Fruit fly (Drosophila melanogaster) whole organism, embryonic: ENCODE results near the gene DZIP1.
A peak's percentile ranks its signal among the peaks of the same experiment; 100 is the strongest.

ENCODE experiments used
- Atf6 ChIP-seq: fragments of 200-800 bp; sonication (Bioruptor generic); IDR thresholded peaks from 2 replicates; pipeline ENCODE4 v1.3.6; 2022; ENCODE audit warnings: missing biosample characterization, missing genetic modification characterization
- CG10959 ChIP-seq: fragments of 200-800 bp; sonication (Bioruptor generic); IDR thresholded peaks from 2 replicates; pipeline ENCODE4 v1.3.6; 2022; ENCODE audit warnings: missing biosample characterization, missing genetic modification characterization
- CG11456 ChIP-seq: fragments of 200-800 bp; sonication (Bioruptor generic); IDR thresholded peaks from 3 replicates; pipeline ENCODE4 v1.3.6; 2022; ENCODE audit warnings: missing biosample characterization, missing genetic modification characterization
- CG12071 ChIP-seq: fragments of 200-800 bp; sonication (Bioruptor generic); optimal IDR thresholded peaks from 3 replicates; lab custom pipeline; 2018; ENCODE audit warnings: missing biosample characterization, mild to moderate bottlenecking, missing genetic modification characterization
- CG12744 ChIP-seq: fragments of 200-800 bp; sonication (Bioruptor generic); optimal IDR thresholded peaks from 2 replicates; lab custom pipeline; 2016; ENCODE audit warnings: missing biosample characterization, missing genetic modification characterization
- CG12769 ChIP-seq: fragments of 200-800 bp; sonication (Bioruptor generic); optimal IDR thresholded peaks from 2 replicates; lab custom pipeline; 2019; ENCODE audit warnings: missing biosample characterization, mild to moderate bottlenecking, missing genetic modification characterization, moderate library complexity
- CG13894 ChIP-seq: fragments of 200-800 bp; sonication (Bioruptor generic); optimal IDR thresholded peaks from 3 replicates; lab custom pipeline; 2018; ENCODE audit warnings: missing biosample characterization, mild to moderate bottlenecking, missing genetic modification characterization, moderate library complexity
- CG14050 ChIP-seq: fragments of 200-800 bp; sonication (Bioruptor generic); IDR thresholded peaks from 3 replicates; pipeline ENCODE4 v1.3.6; 2022; ENCODE audit warnings: missing biosample characterization, missing genetic modification characterization
- CG1602 ChIP-seq: fragments of 200-800 bp; sonication (Bioruptor generic); optimal IDR thresholded peaks from 3 replicates; lab custom pipeline; 2016; ENCODE audit warnings: missing biosample characterization, missing genetic modification characterization
- CG17328 ChIP-seq: fragments of 200-800 bp; sonication (Bioruptor generic); IDR thresholded peaks from 2 replicates; pipeline ENCODE4 v1.3.6; 2022; ENCODE audit warnings: missing biosample characterization, missing genetic modification characterization
- CG17568 ChIP-seq: fragments of 200-800 bp; sonication (Bioruptor generic); optimal IDR thresholded peaks from 2 replicates; lab custom pipeline; 2018; ENCODE audit warnings: missing biosample characterization, mild to moderate bottlenecking, missing genetic modification characterization, moderate library complexity
- CG2120 ChIP-seq: fragments of 200-800 bp; sonication (Bioruptor generic); optimal IDR thresholded peaks from 3 replicates; lab custom pipeline; 2016; ENCODE audit warnings: missing biosample characterization, missing genetic modification characterization
- CG4328 ChIP-seq: fragments of 200-800 bp; sonication (Bioruptor generic); optimal IDR thresholded peaks from 3 replicates; lab custom pipeline; 2017; ENCODE audit warnings: missing biosample characterization, missing genetic modification reagents, missing genetic modification characterization
- CG4730 ChIP-seq: fragments of 200-800 bp; sonication (Bioruptor generic); IDR thresholded peaks from 2 replicates; pipeline ENCODE4 v1.3.6; 2022; ENCODE audit warnings: missing biosample characterization, missing genetic modification characterization
- CG7357 ChIP-seq: fragments of 200-800 bp; sonication (Bioruptor generic); IDR thresholded peaks from 3 replicates; pipeline ENCODE4 v1.3.6; 2022; ENCODE audit warnings: missing biosample characterization, missing genetic modification characterization
- CG8290 ChIP-seq, 3 experiments: fragments of 200-800 bp; sonication (Bioruptor generic); optimal IDR thresholded peaks; 2 replicates each; lab custom pipeline; 2016 to 2019; ENCODE audit warnings: missing biosample characterization in 3 of 3, missing genetic modification characterization in 3 of 3, mild to moderate bottlenecking in 2 of 3, moderate library complexity in 1 of 3
- CTCF ChIP-seq: fragments of 200-800 bp; sonication (Bioruptor generic); optimal IDR thresholded peaks from 2 replicates; lab custom pipeline; 2017; ENCODE audit warnings: missing biosample characterization, mild to moderate bottlenecking, missing genetic modification characterization, moderate library complexity
- CkIIα-i1 ChIP-seq: fragments of 200-800 bp; sonication (Bioruptor generic); IDR thresholded peaks from 2 replicates; pipeline ENCODE4 v1.3.6; 2022; ENCODE audit warnings: missing biosample characterization, missing genetic modification characterization
- D19B ChIP-seq: fragments of 200-800 bp; sonication (Bioruptor generic); optimal IDR thresholded peaks from 2 replicates; lab custom pipeline; 2017; ENCODE audit warnings: missing biosample characterization, mild to moderate bottlenecking, missing genetic modification characterization
- Dbx ChIP-seq: fragments of 200-800 bp; sonication (Bioruptor generic); IDR thresholded peaks from 3 replicates; pipeline ENCODE4 v1.3.6; 2022; ENCODE audit warnings: missing biosample characterization, missing genetic modification characterization
- Dref ChIP-seq: fragments of 200-800 bp; sonication (Bioruptor generic); IDR thresholded peaks from 2 replicates; pipeline ENCODE4 v1.3.6; 2022; ENCODE audit warnings: missing biosample characterization, missing genetic modification characterization
- Ets65A ChIP-seq: fragments of 200-800 bp; sonication (Bioruptor generic); peaks from one replicate; lab custom pipeline; 2016; ENCODE audit warnings: missing biosample characterization, missing genetic modification characterization
- Hey ChIP-seq: fragments of 200-800 bp; sonication (Bioruptor generic); optimal IDR thresholded peaks from 3 replicates; lab custom pipeline; 2018; ENCODE audit warnings: missing biosample characterization, mild to moderate bottlenecking, missing genetic modification characterization
- HmgZ ChIP-seq: fragments of 200-800 bp; sonication (Bioruptor generic); optimal IDR thresholded peaks from 2 replicates; lab custom pipeline; 2018; ENCODE audit warnings: missing biosample characterization, mild to moderate bottlenecking, missing genetic modification characterization
- Hmr ChIP-seq: fragments of 200-800 bp; sonication (Bioruptor generic); optimal IDR thresholded peaks from 3 replicates; lab custom pipeline; 2017; ENCODE audit warnings: mild to moderate bottlenecking, missing biosample characterization, missing genetic modification reagents, missing genetic modification characterization
- Hr39 ChIP-seq: fragments of >200 bp; optimal IDR thresholded peaks from 2 replicates; lab custom pipeline; 2017
- Med ChIP-seq: fragments of 200-800 bp; sonication (Bioruptor generic); peaks from one replicate; lab custom pipeline; 2016; ENCODE audit warnings: missing biosample characterization, missing genetic modification characterization, mild to moderate bottlenecking, inconsistent platforms, moderate library complexity
- Mes4 ChIP-seq: fragments of 200-800 bp; sonication (Bioruptor generic); optimal IDR thresholded peaks from 2 replicates; lab custom pipeline; 2016; ENCODE audit warnings: missing biosample characterization, missing genetic modification characterization
- Nf-YC ChIP-seq: fragments of 200-800 bp; optimal IDR thresholded peaks from 3 replicates; lab custom pipeline; 2019; ENCODE audit warnings: missing biosample characterization, mild to moderate bottlenecking, missing genetic modification characterization, moderate library complexity
- Optix ChIP-seq: fragments of 200-800 bp; sonication (Bioruptor generic); IDR thresholded peaks from 3 replicates; pipeline ENCODE4 v1.3.6; 2022; ENCODE audit warnings: missing biosample characterization, missing genetic modification characterization
- Pdp1 ChIP-seq, 2 experiments: fragments of 200-800 bp; sonication (Bioruptor generic); optimal IDR thresholded peaks; 3 replicates each; lab custom pipeline; 2016; ENCODE audit warnings: missing biosample characterization in 2 of 2, missing genetic modification characterization in 2 of 2, mild to moderate bottlenecking in 1 of 2, moderate library complexity in 1 of 2
- Sin3A ChIP-seq: fragments of >200 bp; optimal IDR thresholded peaks from 2 replicates; lab custom pipeline; 2018
- abd-A ChIP-seq: fragments of 200-800 bp; sonication (Bioruptor generic); optimal IDR thresholded peaks from 3 replicates; lab custom pipeline; 2019; ENCODE audit warnings: missing biosample characterization, mild to moderate bottlenecking, missing genetic modification characterization, moderate library complexity
- aop ChIP-seq: fragments of 200-800 bp; sonication (Bioruptor generic); IDR thresholded peaks from 2 replicates; pipeline ENCODE4 v1.3.6; 2022; ENCODE audit warnings: missing biosample characterization, missing genetic modification characterization
- ase ChIP-seq: fragments of 200-800 bp; sonication (Bioruptor generic); IDR thresholded peaks from 3 replicates; pipeline ENCODE4 v1.3.6; 2022; ENCODE audit warnings: missing biosample characterization, missing genetic modification characterization
- corto ChIP-seq: fragments of 200-800 bp; sonication (Bioruptor generic); optimal IDR thresholded peaks from 2 replicates; lab custom pipeline; 2016; ENCODE audit warnings: missing biosample characterization, mild to moderate bottlenecking, missing genetic modification characterization, moderate library complexity
- crc ChIP-seq: fragments of 200-800 bp; sonication (Bioruptor generic); optimal IDR thresholded peaks from 2 replicates; lab custom pipeline; 2016; ENCODE audit warnings: missing biosample characterization, missing genetic modification characterization
- danr ChIP-seq: fragments of 200-800 bp; sonication (Bioruptor generic); IDR thresholded peaks from 2 replicates; pipeline ENCODE4 v1.3.6; 2022; ENCODE audit warnings: missing biosample characterization, missing genetic modification characterization
- exex ChIP-seq: fragments of 200-800 bp; sonication (Bioruptor generic); optimal IDR thresholded peaks from 4 replicates; lab custom pipeline; 2018; ENCODE audit warnings: missing biosample characterization, mild to moderate bottlenecking, missing genetic modification characterization, moderate library complexity
- ftz-f1 ChIP-seq: fragments of 200-800 bp; sonication (Bioruptor generic); optimal IDR thresholded peaks from 2 replicates; lab custom pipeline; 2016; ENCODE audit warnings: missing biosample characterization, missing genetic modification characterization
- grau ChIP-seq: fragments of 200-800 bp; optimal IDR thresholded peaks from 3 replicates; lab custom pipeline; 2019; ENCODE audit warnings: missing biosample characterization, mild to moderate bottlenecking, missing genetic modification characterization, moderate library complexity
- gro ChIP-seq: fragments of 200-800 bp; sonication (Bioruptor generic); optimal IDR thresholded peaks from 2 replicates; lab custom pipeline; 2016; ENCODE audit warnings: missing biosample characterization, missing genetic modification characterization
- knrl ChIP-seq: fragments of 200-800 bp; sonication (Bioruptor generic); IDR thresholded peaks from 3 replicates; pipeline ENCODE4 v1.3.6; 2022; ENCODE audit warnings: missing biosample characterization, missing genetic modification characterization; ENCODE audit not compliant: partially characterized antibody
- rib ChIP-seq: fragments of 200-800 bp; sonication (Bioruptor generic); IDR thresholded peaks from 2 replicates; pipeline ENCODE4 v1.3.6; 2022; ENCODE audit warnings: missing biosample characterization, missing genetic modification characterization
- sens ChIP-seq: fragments of 200-800 bp; sonication (Bioruptor generic); peaks from one replicate; lab custom pipeline; 2016; ENCODE audit warnings: missing biosample characterization, missing genetic modification characterization
- sna ChIP-seq: fragments of 200-800 bp; sonication (Bioruptor generic); IDR thresholded peaks from 2 replicates; pipeline ENCODE4 v1.3.6; 2022; ENCODE audit warnings: missing biosample characterization, missing genetic modification characterization; ENCODE audit not compliant: partially characterized antibody
- so ChIP-seq: fragments of 200-800 bp; sonication (Bioruptor generic); IDR thresholded peaks from 3 replicates; pipeline ENCODE4 v1.3.6; 2022; ENCODE audit warnings: missing biosample characterization, missing genetic modification characterization
- sqz ChIP-seq: fragments of 200-800 bp; sonication (Bioruptor generic); optimal IDR thresholded peaks from 3 replicates; lab custom pipeline; 2018; ENCODE audit warnings: missing biosample characterization, mild to moderate bottlenecking, missing genetic modification characterization
- tin ChIP-seq: fragments of 200-800 bp; sonication (Bioruptor generic); optimal IDR thresholded peaks from 3 replicates; lab custom pipeline; 2016; ENCODE audit warnings: missing biosample characterization, missing genetic modification characterization
- trem ChIP-seq: fragments of 200-800 bp; optimal IDR thresholded peaks from 3 replicates; lab custom pipeline; 2019; ENCODE audit warnings: missing biosample characterization, mild to moderate bottlenecking, missing genetic modification characterization, moderate library complexity
- wor ChIP-seq: fragments of 200-800 bp; sonication (Bioruptor generic); IDR thresholded peaks from 2 replicates; pipeline ENCODE4 v1.3.6; 2022; ENCODE audit warnings: missing biosample characterization, missing genetic modification characterization
- zen ChIP-seq: fragments of 200-800 bp; sonication (Bioruptor generic); optimal IDR thresholded peaks from 3 replicates; lab custom pipeline; 2018; ENCODE audit warnings: missing biosample characterization, mild to moderate bottlenecking, missing genetic modification characterization, moderate library complexity

Gene DZIP1

DNA sequence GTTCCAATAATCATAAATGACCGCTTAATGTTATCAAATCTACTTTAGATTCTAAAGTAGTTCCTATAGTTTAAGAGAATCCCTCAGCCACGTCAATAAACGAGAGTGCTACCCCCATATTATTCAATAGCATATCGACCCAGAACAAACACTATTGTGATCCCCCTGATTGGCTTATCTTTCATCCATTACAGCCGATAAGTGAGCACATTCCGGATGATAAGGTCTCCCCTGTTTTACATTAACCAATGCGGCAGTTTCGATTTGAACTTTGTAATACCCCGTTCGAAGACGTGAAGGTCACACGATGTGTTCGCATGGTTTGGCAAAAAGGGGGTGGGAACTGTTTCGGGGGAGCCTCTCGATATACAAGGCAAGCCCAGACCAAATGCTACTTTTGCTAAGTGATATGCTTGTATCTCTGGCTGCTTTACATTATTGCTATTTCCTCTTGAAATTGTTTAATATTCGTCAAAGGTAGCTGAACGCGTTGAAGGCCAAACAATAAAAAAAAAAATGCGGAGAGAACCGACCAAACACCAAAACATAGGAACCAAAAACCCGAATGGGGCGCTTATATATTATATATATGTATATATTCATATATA lies 49.2 kb downstream of the DZIP1 start (continued):
- no peak for TF ChIP-seq Optix (GFP tag; lab: Robert Waterston, UW)
- no peak for TF ChIP-seq Hr39 (lab: Kevin White, UChicago)
- TF ChIP-seq Sin3A, result no peak
- no peak for TF ChIP-seq CTCF (GFP tag; lab: Kevin White, UChicago)
- TF ChIP-seq Nf-YC, result peak; percentile 46
- peak; percentile 27; the same call in 1 of the 2 replicates for TF ChIP-seq rib
- peak; percentile 7 for TF ChIP-seq gro (GFP tag; lab: Kevin White, UChicago)
- no peak for TF ChIP-seq Hey
- TF ChIP-seq D19B (GFP tag; lab: Kevin White, UChicago), result peak; percentile 3
- no peak for TF ChIP-seq tin (GFP tag; lab: Kevin White, UChicago)
- TF ChIP-seq knrl (GFP tag; lab: Robert Waterston, UW), result no peak
- no peak for TF ChIP-seq trem (tag; lab: Kevin White, UChicago)
- peak; percentile 42 for TF ChIP-seq CG13894
- no peak for TF ChIP-seq Dref (GFP tag; lab: Robert Waterston, UW)
- no peak for TF ChIP-seq sna
- no peak for TF ChIP-seq ase (GFP tag; lab: Robert Waterston, UW)
- peak; percentile 82 for TF ChIP-seq ftz-f1
- peak; percentile 82 for TF ChIP-seq exex (tag; lab: Kevin White, UChicago)
- TF ChIP-seq danr (GFP tag; lab: Robert Waterston, UW), result no peak
- no peak for TF ChIP-seq Mes4
- no peak for TF ChIP-seq CG14050
- no peak for TF ChIP-seq zen (tag; lab: Kevin White, UChicago)
- no peak for TF ChIP-seq CkIIα-i1 (GFP tag; lab: Robert Waterston, UW)
- TF ChIP-seq CG7357 (GFP tag; lab: Robert Waterston, UW), result no peak
- no peak for TF ChIP-seq sens (GFP tag; lab: Kevin White, UChicago)
- no peak for TF ChIP-seq CG4730 (GFP tag; lab: Robert Waterston, UW)
- no peak for TF ChIP-seq CG1602 (GFP tag; lab: Kevin White, UChicago)
- no peak for TF ChIP-seq CG17568
- no peak for TF ChIP-seq CG12744 (GFP tag; lab: Kevin White, UChicago)
- no peak for TF ChIP-seq crc (GFP tag; lab: Kevin White, UChicago)
- peak; percentile 1 for TF ChIP-seq CG12071 (GFP tag; lab: Kevin White, UChicago)
- TF ChIP-seq aop (GFP tag; lab: Robert Waterston, UW), result no peak
- no peak for TF ChIP-seq CG17328 (GFP tag; lab: Robert Waterston, UW)
- TF ChIP-seq Pdp1 (GFP tag; optimal IDR thresholded peaks at IDR 0.05; lab: Kevin White, UChicago), result peak in 1 of 2 experiments; percentile 77

DNA sequence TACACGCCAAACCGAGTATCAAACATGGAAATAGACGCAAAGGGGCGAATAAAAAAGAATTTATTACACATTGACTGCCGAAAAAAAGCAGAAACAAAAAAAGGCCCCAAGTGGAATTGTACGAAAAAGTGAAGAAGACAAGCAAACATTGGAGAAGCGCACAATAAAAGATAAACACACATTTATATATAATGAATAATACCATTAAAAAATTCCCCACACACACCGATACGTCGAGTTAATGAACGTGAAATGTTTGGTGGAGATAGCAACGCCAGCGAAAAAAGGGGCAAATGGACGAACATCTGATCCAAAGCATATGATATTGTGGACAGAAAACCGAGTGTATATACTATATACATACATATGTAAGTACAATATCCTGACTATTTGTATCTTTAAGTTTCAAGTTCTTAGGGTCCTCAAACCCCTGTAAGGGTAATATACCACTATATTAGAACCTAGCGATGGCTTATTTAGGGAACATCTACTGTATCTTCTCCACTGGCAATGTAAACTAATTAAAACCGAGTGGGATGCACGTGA lies 49.8 kb downstream of the DZIP1 start:
- TF ChIP-seq HmgZ (no peak), CG4328 (GFP tag; lab: Kevin White, UChicago) (no peak), corto (GFP tag; lab: Kevin White, UChicago) (peak; percentile 14), CG11456 (GFP tag; lab: Robert Waterston, UW) (no peak), wor (GFP tag; lab: Robert Waterston, UW) (no peak), rib (no peak), grau (tag; lab: Kevin White, UChicago) (peak; percentile 80), Hmr (GFP tag; lab: Kevin White, UChicago) (peak; percentile 16), Med (GFP tag; lab: Kevin White, UChicago) (peak; percentile 75), CG8290 (GFP tag; optimal IDR thresholded peaks at IDR 0.05; lab: Kevin White, UChicago) (no peak), CG8290 (tag; optimal IDR thresholded peaks at IDR 0.05; lab: Kevin White, UChicago) (peak in 1 of 2 experiments; percentile 8), sens (GFP tag; lab: Kevin White, UChicago) (peak; percentile 64), CG12769 (tag; lab: Kevin White, UChicago) (peak; percentile 26), sqz (GFP tag; lab: Kevin White, UChicago) (peak; percentile 58), Hr39 (lab: Kevin White, UChicago) (no peak), CG13894 (peak; percentile 19), so (GFP tag; lab: Robert Waterston, UW) (0 out of 3 replicates have a peak, but pooled peaks have one; percentile 37), Ets65A (GFP tag; lab: Kevin White, UChicago) (peak; percentile 84), Dbx (GFP tag; lab: Robert Waterston, UW) (0 out of 3 replicates have a peak, but pooled peaks have one; percentile 13), abd-A (tag; lab: Kevin White, UChicago) (peak; percentile 80), CG2120 (GFP tag; lab: Kevin White, UChicago) (peak; percentile 23), CG10959 (no peak), CG17328 (GFP tag; lab: Robert Waterston, UW) (peak; percentile 17; the same call in 1 of the 2 replicates), Atf6 (GFP tag; lab: Robert Waterston, UW) (peak; percentile 12; the same call in 1 of the 2 replicates)
